Fruit fly (Drosophila melanogaster): ENCODE results near the gene CG17681.
A peak's percentile ranks its signal among the peaks of the same experiment; 100 is the strongest.

Gene CG17681

DNA sequence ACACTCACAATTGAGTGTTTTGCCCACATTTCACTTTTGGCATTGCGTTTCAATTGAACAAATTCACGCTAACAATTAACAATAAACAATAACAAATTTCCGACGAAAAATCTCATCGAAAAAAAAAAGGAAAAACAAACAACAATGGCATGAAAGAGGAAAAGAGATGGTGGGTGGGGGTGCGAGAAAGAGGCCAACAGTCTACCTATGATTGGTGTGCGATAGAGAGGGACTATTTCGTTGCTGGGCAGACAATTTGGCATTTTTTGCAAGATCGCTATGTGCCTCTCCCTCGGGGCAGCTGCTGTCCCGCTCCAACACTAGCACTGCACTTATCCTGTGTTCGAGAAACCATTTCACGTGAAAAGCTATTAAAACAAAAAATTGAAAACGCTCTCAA, 3.0 kb upstream of the CG17681 start (continued):
- TF ChIP-seq fd64A (GFP tag; optimal IDR thresholded peaks at IDR 0.05), result no peak
- no peak for TF ChIP-seq CG3847 (GFP tag; IDR thresholded peaks at IDR 0.05)
- no peak for TF ChIP-seq CG31441 (GFP tag; IDR thresholded peaks at IDR 0.05)
- no peak for TF ChIP-seq crp (GFP tag; optimal IDR thresholded peaks at IDR 0.05)
- TF ChIP-seq CG8388 (GFP tag; optimal IDR thresholded peaks at IDR 0.05), result no peak
- no peak for TF ChIP-seq luna (GFP tag; optimal IDR thresholded peaks at IDR 0.05)
- TF ChIP-seq Med (GFP tag), result no peak
- TF ChIP-seq CG34422 (GFP tag; IDR thresholded peaks at IDR 0.05), result no peak
- TF ChIP-seq CG16863 (GFP tag; optimal IDR thresholded peaks at IDR 0.05), result no peak
- no peak for TF ChIP-seq CG15696 (tag; optimal IDR thresholded peaks at IDR 0.05)
- TF ChIP-seq zfh2 (GFP tag; optimal IDR thresholded peaks at IDR 0.05), result no peak
- TF ChIP-seq D (optimal IDR thresholded peaks at IDR 0.05), result peak; percentile 67
- no peak for TF ChIP-seq D (GFP tag; optimal IDR thresholded peaks at IDR 0.05)
- no peak for TF ChIP-seq knrl (GFP tag; IDR thresholded peaks at IDR 0.05; ENCODE audit: partially characterized antibody)
- no peak for TF ChIP-seq inv (GFP tag; IDR thresholded peaks at IDR 0.05; ENCODE audit: partially characterized antibody)
- TF ChIP-seq Sox102F (GFP tag; optimal IDR thresholded peaks at IDR 0.05), result no peak
- no peak for TF ChIP-seq CG2678 (tag; optimal IDR thresholded peaks at IDR 0.05)
- no peak for TF ChIP-seq CG2120 (GFP tag; optimal IDR thresholded peaks at IDR 0.05)
- no peak for TF ChIP-seq nom (GFP tag; optimal IDR thresholded peaks at IDR 0.05)
- TF ChIP-seq hb (GFP tag; IDR thresholded peaks at IDR 0.05; ENCODE audit: partially characterized antibody), result no peak
- no peak for TF ChIP-seq psq (GFP tag; optimal IDR thresholded peaks at IDR 0.05)
- no peak for TF ChIP-seq CG9817 (tag; optimal IDR thresholded peaks at IDR 0.05)
- TF ChIP-seq ro (GFP tag; IDR thresholded peaks at IDR 0.05), result no peak
- peak; percentile 64 for TF ChIP-seq CG10321 (GFP tag; IDR thresholded peaks at IDR 0.05)
- TF ChIP-seq Opbp (GFP tag; IDR thresholded peaks at IDR 0.05; ENCODE audit: partially characterized antibody), result no peak
- TF ChIP-seq gsb (GFP tag; IDR thresholded peaks at IDR 0.05), result no peak
- no peak for TF ChIP-seq CG11398 (GFP tag; optimal IDR thresholded peaks at IDR 0.05)
- TF ChIP-seq CG15011 (GFP tag; optimal IDR thresholded peaks at IDR 0.05), result no peak
- no peak for TF ChIP-seq MBD-R2 (GFP tag; IDR thresholded peaks at IDR 0.05)
- no peak for TF ChIP-seq emc (GFP tag; optimal IDR thresholded peaks at IDR 0.05)
- no peak for TF ChIP-seq CG17385 (GFP tag; optimal IDR thresholded peaks at IDR 0.05)
- no peak for TF ChIP-seq pho (GFP tag; optimal IDR thresholded peaks at IDR 0.05)
- TF ChIP-seq da (GFP tag; optimal IDR thresholded peaks at IDR 0.05), result no peak
- no peak for TF ChIP-seq H15 (GFP tag; IDR thresholded peaks at IDR 0.05)
- no peak for TF ChIP-seq CG14014 (GFP tag; IDR thresholded peaks at IDR 0.05)
- no peak for TF ChIP-seq CG15514 (GFP tag; optimal IDR thresholded peaks at IDR 0.05)

dm6 chr2L:18150393-18151133, 2.4 kb upstream of the CG17681 start:
- TF ChIP-seq Trl (optimal IDR thresholded peaks at IDR 0.05), result peak in 1 of 2 experiments; percentile 7
- TF ChIP-seq Trl (GFP tag; optimal IDR thresholded peaks at IDR 0.05), result no peak
- TF ChIP-seq CG1647 (GFP tag; optimal IDR thresholded peaks at IDR 0.05), result no peak
- no peak for TF ChIP-seq CG6791 (GFP tag; IDR thresholded peaks at IDR 0.05; ENCODE audit: partially characterized antibody)
- no peak for TF ChIP-seq CG3838 (GFP tag; optimal IDR thresholded peaks at IDR 0.05)
- peak; percentile 45; the same call in 1 of the 2 replicates for TF ChIP-seq Adf1 (GFP tag; IDR thresholded peaks at IDR 0.05)
- TF ChIP-seq CG15479 (GFP tag; optimal IDR thresholded peaks at IDR 0.05), result peak; percentile 66
- peak; percentile 36 for TF ChIP-seq tio (GFP tag; optimal IDR thresholded peaks at IDR 0.05)
- no peak for TF ChIP-seq knrl (GFP tag; IDR thresholded peaks at IDR 0.05; ENCODE audit: partially characterized antibody)
- peak; percentile 33 for TF ChIP-seq CG14667 (GFP tag; IDR thresholded peaks at IDR 0.05)
- no peak for TF ChIP-seq zfh2 (GFP tag; optimal IDR thresholded peaks at IDR 0.05)
- peak; percentile 49 for TF ChIP-seq CG7556 (GFP tag; optimal IDR thresholded peaks at IDR 0.05)
- TF ChIP-seq B-H2 (GFP tag; optimal IDR thresholded peaks at IDR 0.05), result peak; percentile 1
- peak; percentile 23; the same call in 1 of the 2 replicates for TF ChIP-seq GATAe (GFP tag; conservative IDR thresholded peaks at IDR 0.05)
- peak; percentile 78 for TF ChIP-seq sens (GFP tag)
- TF ChIP-seq Ada2b (GFP tag; IDR thresholded peaks at IDR 0.05), result 0 out of 2 replicates have a peak, but pooled peaks have one; percentile 44
- peak; percentile 37 for TF ChIP-seq az2 (GFP tag; optimal IDR thresholded peaks at IDR 0.05)
- TF ChIP-seq dmrt11E (tag; optimal IDR thresholded peaks at IDR 0.05), result peak; percentile 2

Measured in whole organism, embryonic.